Worm (Caenorhabditis elegans) whole organism, L2 larva: ENCODE results near the gene nhr-149.
"Not testable (repeated sequence)": the region's sequence is repeated elsewhere in the genome, so short reads cannot be mapped to it uniquely, and the experiment has no call there.

Experiments used
- F13H6.1 ChIP-seq: sonication (generic microtip); optimal IDR thresholded peaks from 2 replicates; lab custom pipeline; 2016; ENCODE audit warnings: missing genetic modification characterization, missing compliant biosample characterization
- R02D3.7 ChIP-seq: fragments of 150-350 bp; optimal IDR thresholded peaks from 2 replicates; lab custom pipeline; 2014; ENCODE audit warnings: missing biosample characterization, missing genetic modification characterization
- ZK546.5 ChIP-seq: sonication (generic microtip); optimal IDR thresholded peaks from 2 replicates; lab custom pipeline; 2017; ENCODE audit warnings: missing biosample characterization, missing genetic modification characterization
- aly-2 ChIP-seq: fragments of 150-350 bp; optimal IDR thresholded peaks from 2 replicates; lab custom pipeline; 2014; ENCODE audit warnings: missing biosample characterization, missing genetic modification characterization
- blmp-1 ChIP-seq: sonication (generic microtip); optimal IDR thresholded peaks from 2 replicates; lab custom pipeline; 2017; ENCODE audit warnings: missing genetic modification characterization, mild to moderate bottlenecking, missing compliant biosample characterization, antibody characterized with exemption, moderate library complexity; ENCODE audit not compliant: insufficient read depth
- ceh-16 ChIP-seq: fragments of 150-350 bp; optimal IDR thresholded peaks from 2 replicates; lab custom pipeline; 2014; ENCODE audit warnings: missing biosample characterization, missing genetic modification characterization
- ceh-82 ChIP-seq: fragments of 150-350 bp; optimal IDR thresholded peaks from 2 replicates; lab custom pipeline; 2014; ENCODE audit warnings: missing biosample characterization, missing genetic modification characterization
- crh-2 ChIP-seq: sonication (generic microtip); optimal IDR thresholded peaks from 2 replicates; lab custom pipeline; 2017; ENCODE audit warnings: missing biosample characterization, missing genetic modification characterization
- dmd-4 ChIP-seq: sonication (generic microtip); optimal IDR thresholded peaks from 2 replicates; lab custom pipeline; 2017; ENCODE audit warnings: missing biosample characterization, missing genetic modification characterization
- egl-27 ChIP-seq: sonication (generic microtip); optimal IDR thresholded peaks from 3 replicates; lab custom pipeline; 2017; ENCODE audit warnings: missing biosample characterization, missing genetic modification reagents, missing genetic modification characterization
- elt-1 ChIP-seq: fragments of 150-350 bp; optimal IDR thresholded peaks from 2 replicates; lab custom pipeline; 2014; ENCODE audit warnings: missing biosample characterization, missing genetic modification characterization
- elt-3 ChIP-seq: sonication (generic microtip); optimal IDR thresholded peaks from 2 replicates; lab custom pipeline; 2017; ENCODE audit warnings: missing biosample characterization, missing genetic modification characterization
- fos-1 ChIP-seq: fragments of 150-350 bp; optimal IDR thresholded peaks from 2 replicates; lab custom pipeline; 2014; ENCODE audit warnings: missing biosample characterization, missing genetic modification characterization
- gmeb-1 ChIP-seq: fragments of 150-350 bp; optimal IDR thresholded peaks from 2 replicates; lab custom pipeline; 2014; ENCODE audit warnings: missing biosample characterization, missing genetic modification characterization
- lin-13 ChIP-seq: fragments of 150-350 bp; optimal IDR thresholded peaks from 2 replicates; lab custom pipeline; 2014; ENCODE audit warnings: missing biosample characterization, missing genetic modification reagents, missing genetic modification characterization
- lin-39 ChIP-seq: fragments of 150-350 bp; optimal IDR thresholded peaks from 2 replicates; lab custom pipeline; 2014; ENCODE audit warnings: missing biosample characterization, missing genetic modification reagents, missing genetic modification characterization
- lsy-2 ChIP-seq, 2 experiments: fragments of 150-350 bp in 1 of 2; sonication (generic microtip) in 1 of 2; optimal IDR thresholded peaks; 2 replicates each; lab custom pipeline; 2014 to 2017; ENCODE audit warnings: missing biosample characterization in 2 of 2, missing genetic modification characterization in 2 of 2
- mab-5 ChIP-seq: fragments of 150-350 bp; optimal IDR thresholded peaks from 2 replicates; lab custom pipeline; 2014; ENCODE audit warnings: missing biosample characterization, missing genetic modification characterization
- mbf-1 ChIP-seq: sonication (generic microtip); optimal IDR thresholded peaks from 2 replicates; lab custom pipeline; 2017; ENCODE audit warnings: missing biosample characterization, missing genetic modification characterization
- mdl-1 ChIP-seq, 2 experiments: fragments of 150-350 bp in 1 of 2; sonication (generic microtip) in 1 of 2; optimal IDR thresholded peaks; 2 replicates each; lab custom pipeline; 2017; ENCODE audit warnings: missing biosample characterization in 2 of 2, missing genetic modification characterization in 2 of 2
- nhr-10 ChIP-seq: sonication (generic microtip); optimal IDR thresholded peaks from 2 replicates; lab custom pipeline; 2017; ENCODE audit warnings: missing biosample characterization, missing genetic modification characterization
- nhr-11 ChIP-seq: fragments of 150-350 bp; optimal IDR thresholded peaks from 2 replicates; lab custom pipeline; 2014; ENCODE audit warnings: missing biosample characterization, missing genetic modification characterization
- nhr-21 ChIP-seq: fragments of 150-350 bp; optimal IDR thresholded peaks from 2 replicates; lab custom pipeline; 2014; ENCODE audit warnings: missing biosample characterization, missing genetic modification characterization
- nhr-23 ChIP-seq: fragments of 150-350 bp; optimal IDR thresholded peaks from 2 replicates; lab custom pipeline; 2014; ENCODE audit warnings: missing biosample characterization, missing genetic modification reagents, missing genetic modification characterization
- nhr-25 ChIP-seq: fragments of 150-350 bp; sonication (generic microtip); optimal IDR thresholded peaks from 3 replicates; lab custom pipeline; 2014; ENCODE audit warnings: missing biosample characterization, missing genetic modification characterization
- nhr-6 ChIP-seq: fragments of 150-350 bp; optimal IDR thresholded peaks from 2 replicates; lab custom pipeline; 2014; ENCODE audit warnings: missing biosample characterization, missing genetic modification characterization
- nhr-77 ChIP-seq: fragments of 150-350 bp; optimal IDR thresholded peaks from 2 replicates; lab custom pipeline; 2014; ENCODE audit warnings: missing biosample characterization, missing genetic modification characterization
- peb-1 ChIP-seq: fragments of 150-350 bp; optimal IDR thresholded peaks from 2 replicates; lab custom pipeline; 2014; ENCODE audit warnings: missing biosample characterization, missing genetic modification characterization
- sem-4 ChIP-seq: fragments of 150-350 bp; optimal IDR thresholded peaks from 2 replicates; lab custom pipeline; 2014; ENCODE audit warnings: missing biosample characterization, missing genetic modification reagents, missing genetic modification characterization
- skn-1 ChIP-seq: sonication (generic microtip); optimal IDR thresholded peaks from 2 replicates; lab custom pipeline; 2017; ENCODE audit warnings: missing biosample characterization, missing genetic modification characterization
- sma-3 ChIP-seq: sonication (generic microtip); optimal IDR thresholded peaks from 2 replicates; lab custom pipeline; 2016; ENCODE audit warnings: missing genetic modification reagents, missing genetic modification characterization, missing compliant biosample characterization
- sma-9 ChIP-seq, 2 experiments: fragments of 150-350 bp in 1 of 2; sonication (generic microtip) in 1 of 2; optimal IDR thresholded peaks; 2 replicates each; lab custom pipeline; 2014 to 2016; ENCODE audit warnings: missing genetic modification characterization in 2 of 2, mild to moderate bottlenecking in 1 of 2, missing biosample characterization in 1 of 2, missing compliant biosample characterization in 1 of 2, missing genetic modification reagents in 1 of 2, moderate library complexity in 1 of 2
- snpc-4 ChIP-seq: fragments of 150-350 bp; optimal IDR thresholded peaks from 2 replicates; lab custom pipeline; 2014; ENCODE audit warnings: missing biosample characterization, missing genetic modification characterization
- unc-39 ChIP-seq: fragments of 150-350 bp; optimal IDR thresholded peaks from 2 replicates; lab custom pipeline; 2014; ENCODE audit warnings: missing biosample characterization, missing genetic modification characterization
- unc-62 ChIP-seq: fragments of 150-350 bp; optimal IDR thresholded peaks from 2 replicates; lab custom pipeline; 2014; ENCODE audit warnings: missing biosample characterization, missing genetic modification reagents, missing genetic modification characterization
- zag-1 ChIP-seq: fragments of 150-350 bp; optimal IDR thresholded peaks from 2 replicates; lab custom pipeline; 2014; ENCODE audit warnings: missing biosample characterization, missing genetic modification characterization
- ztf-11 ChIP-seq: sonication (generic microtip); optimal IDR thresholded peaks from 2 replicates; lab custom pipeline; 2017; ENCODE audit warnings: missing biosample characterization, missing genetic modification characterization

The nhr-149 gene

ce11 chrV:7341942-7342341 lies 7.5 kb downstream of the nhr-149 start, which contains the start of the genes nhr-263 and nhr-148:
Gene nhr-263, minus strand, starts transcription at chrV:7342042.
Gene nhr-148, plus strand, starts transcription at chrV:7342156.
- TF ChIP-seq sma-9 (GFP tag; optimal IDR thresholded peaks at IDR 0.05; lab: Kevin White, UChicago) (peak; percentile 37), sma-9 (tag; optimal IDR thresholded peaks at IDR 0.05; lab: Kevin White, UChicago) (no peak), crh-2 (tag; lab: Kevin White, UChicago) (no peak)

- TF ChIP-seq dmd-4 (tag; lab: Kevin White, UChicago): no peak
- TF ChIP-seq sma-9 (GFP tag; optimal IDR thresholded peaks at IDR 0.05; lab: Kevin White, UChicago): no peak
- no peak for TF ChIP-seq sma-9 (tag; optimal IDR thresholded peaks at IDR 0.05; lab: Kevin White, UChicago)
- TF ChIP-seq crh-2 (tag; lab: Kevin White, UChicago): no peak
- TF ChIP-seq unc-39 (tag; lab: Kevin White, UChicago): no peak
- TF ChIP-seq ZK546.5 (tag; lab: Kevin White, UChicago): no peak
- TF ChIP-seq nhr-25 (tag; lab: Kevin White, UChicago): no peak
- TF ChIP-seq nhr-11: no peak
- no peak for TF ChIP-seq lin-13
- TF ChIP-seq ceh-82 (tag; lab: Kevin White, UChicago): no peak
- no peak for TF ChIP-seq skn-1 (tag; lab: Kevin White, UChicago)
- no peak for TF ChIP-seq mdl-1 (tag; optimal IDR thresholded peaks at IDR 0.05; lab: Kevin White, UChicago)
- no peak for TF ChIP-seq R02D3.7 (tag; lab: Kevin White, UChicago)
- no peak for TF ChIP-seq lsy-2 (tag; optimal IDR thresholded peaks at IDR 0.05; lab: Kevin White, UChicago)
- no peak for TF ChIP-seq egl-27
- no peak for TF ChIP-seq ceh-16 (tag; lab: Kevin White, UChicago)
- TF ChIP-seq aly-2 (tag; lab: Kevin White, UChicago): no peak
- no peak for TF ChIP-seq mab-5 (tag; lab: Kevin White, UChicago)
Observed at ce11 chrV:7339831-7340230, 9.6 kb downstream of the nhr-149 start, which contains the start of gene srh-187. Gene srh-187, minus strand, starts transcription at chrV:7339931.

DNA sequence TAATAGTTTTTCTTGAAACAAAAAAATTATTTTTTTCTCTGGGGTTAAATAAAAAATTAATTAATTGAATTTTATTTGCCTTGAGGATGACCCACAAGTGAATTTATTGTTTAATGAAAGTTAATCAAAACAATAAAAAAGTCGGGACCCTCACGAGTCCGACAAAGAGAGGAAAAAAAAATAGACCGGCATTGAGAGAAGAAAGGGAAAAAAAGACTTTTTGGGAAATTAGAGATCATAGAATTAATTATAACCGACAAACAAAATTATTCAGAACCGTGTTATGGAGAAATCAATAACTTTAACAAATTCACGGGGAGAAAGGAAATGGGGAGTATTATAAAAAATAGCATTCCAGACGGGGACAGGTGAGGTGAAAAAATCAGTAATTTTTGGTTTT lies 12.2 kb downstream of the nhr-149 start, which contains the start of gene F10G2.7:
Gene F10G2.7 (minus strand): TSS at position 101 of the 400 bp plus-strand sequence.
- not testable (repeated sequence) for TF ChIP-seq sem-4 (tag; lab: Kevin White, UChicago); nhr-23; lin-13

ce11 chrV:7332253-7332652 lies 17.2 kb downstream of the nhr-149 start, which contains the start of gene F10G2.1:
Gene F10G2.1, plus strand, starts transcription at chrV:7332553.
- TF ChIP-seq blmp-1: no peak
- TF ChIP-seq mab-5 (tag; lab: Kevin White, UChicago): no peak

DNA sequence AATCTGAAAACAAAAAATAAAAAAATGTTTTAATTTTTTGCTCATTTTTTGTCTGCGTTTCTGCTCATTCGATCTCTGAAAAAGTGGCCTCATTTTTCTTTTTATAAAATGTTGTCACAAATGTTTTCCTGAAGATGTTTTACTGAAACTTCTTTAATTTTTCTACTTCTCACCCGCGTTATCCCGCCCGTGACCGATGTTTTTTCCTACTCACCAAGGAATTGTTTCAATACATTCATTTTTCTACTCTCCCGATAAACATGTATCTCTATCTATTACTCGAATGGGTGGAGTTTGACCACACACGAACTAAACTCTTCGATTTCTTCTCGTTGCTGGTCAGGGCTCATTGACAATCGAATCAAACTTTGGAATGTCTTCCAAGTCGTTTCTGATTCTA lies 18.6 kb downstream of the nhr-149 start, which contains the start of gene F10G2.2:
Gene F10G2.2 (plus strand): TSS at position 301 of the 400 bp plus-strand sequence.
- TF ChIP-seq lin-39 (tag; lab: Kevin White, UChicago) (no peak), mbf-1 (no peak), zag-1 (tag; lab: Kevin White, UChicago) (no peak), nhr-25 (tag; lab: Kevin White, UChicago) (no peak), sem-4 (tag; lab: Kevin White, UChicago) (no peak), lin-13 (no peak), dmd-4 (tag; lab: Kevin White, UChicago) (no peak), fos-1 (tag; lab: Kevin White, UChicago) (no peak), elt-1 (no peak)

DNA sequence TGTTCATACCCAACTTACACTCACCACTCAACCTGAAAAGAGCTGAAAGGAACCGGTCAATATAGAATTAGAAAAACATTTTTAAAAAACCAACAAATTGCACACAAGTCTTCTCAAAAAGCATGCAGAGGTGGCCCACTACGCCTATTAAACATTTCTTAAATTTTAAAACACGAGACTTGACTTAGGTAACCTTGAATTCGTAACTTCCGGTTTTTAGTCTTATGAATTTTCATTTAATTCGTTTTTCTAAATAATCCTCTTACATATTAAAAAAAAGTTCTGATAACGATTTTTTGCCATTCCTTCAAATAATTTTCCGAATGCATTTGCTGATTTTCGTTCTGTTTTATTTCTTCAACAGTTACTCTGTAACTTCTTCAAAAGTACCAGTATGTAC lies 21.3 kb downstream of the nhr-149 start, which contains the start of gene clec-7:
Gene clec-7 (plus strand): TSS at position 301 of the 400 bp plus-strand sequence.
- TF ChIP-seq elt-3 (no peak), skn-1 (tag; lab: Kevin White, UChicago) (no peak), nhr-6 (no peak), lin-13 (no peak), aly-2 (tag; lab: Kevin White, UChicago) (no peak)

DNA sequence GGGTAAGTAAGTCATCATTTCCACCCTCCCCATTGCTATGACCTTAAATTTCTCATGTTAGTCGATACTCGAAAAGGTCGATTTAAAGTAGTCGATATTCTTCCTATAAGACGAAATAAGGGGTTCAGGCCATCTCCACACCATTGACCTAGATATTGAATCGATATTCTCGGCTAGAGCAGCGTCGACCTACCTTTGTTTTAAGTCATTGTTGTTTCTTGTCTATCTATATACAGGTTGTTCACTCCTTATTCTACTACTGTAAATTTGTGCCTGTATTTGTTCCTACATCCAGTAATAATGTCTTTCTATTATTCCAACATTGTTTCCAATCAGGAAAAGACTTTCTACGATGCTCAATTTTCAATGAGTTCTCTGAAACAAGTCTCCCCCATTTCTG lies 22.5 kb downstream of the nhr-149 start, which contains the start of gene F10G2.4:
Gene F10G2.4 (plus strand): TSS at position 301 of the 400 bp plus-strand sequence.
- TF ChIP-seq nhr-10 (tag; lab: Kevin White, UChicago) (no peak), nhr-11 (no peak), peb-1 (tag; lab: Kevin White, UChicago) (no peak), lin-39 (tag; lab: Kevin White, UChicago) (no peak), F13H6.1 (tag; lab: Kevin White, UChicago) (no peak), nhr-77 (no peak), nhr-21 (no peak), gmeb-1 (tag; lab: Kevin White, UChicago) (no peak), mab-5 (tag; lab: Kevin White, UChicago) (no peak), snpc-4 (tag; lab: Kevin White, UChicago) (no peak), sma-9 (GFP tag; optimal IDR thresholded peaks at IDR 0.05; lab: Kevin White, UChicago) (no peak), sma-9 (tag; optimal IDR thresholded peaks at IDR 0.05; lab: Kevin White, UChicago) (no peak), sma-3 (GFP tag; lab: Kevin White, UChicago) (no peak), zag-1 (tag; lab: Kevin White, UChicago) (no peak), ztf-11 (tag; lab: Kevin White, UChicago) (no peak), egl-27 (no peak), lin-13 (no peak), unc-62 (GFP tag; lab: Kevin White, UChicago) (no peak), skn-1 (tag; lab: Kevin White, UChicago) (no peak), unc-39 (tag; lab: Kevin White, UChicago) (no peak), ceh-16 (tag; lab: Kevin White, UChicago) (no peak)
